Fruit fly (Drosophila melanogaster) whole organism, embryonic: Measurements from ENCODE around the gene bys.

Source experiments
- Ada2b ChIP-seq: fragments of 200-800 bp; sonication (Bioruptor generic); IDR thresholded peaks from 2 replicates; pipeline ENCODE4 v1.3.6; 2022; ENCODE audit warnings: missing biosample characterization, missing genetic modification characterization
- B-H1 ChIP-seq: fragments of 200-800 bp; sonication (Bioruptor generic); IDR thresholded peaks from 3 replicates; pipeline ENCODE4 v1.3.6; 2022; ENCODE audit warnings: missing biosample characterization, missing genetic modification characterization
- Bgb ChIP-seq: fragments of 200-800 bp; sonication (Bioruptor generic); IDR thresholded peaks from 2 replicates; pipeline ENCODE4 v1.3.6; 2022; ENCODE audit warnings: missing biosample characterization, missing genetic modification characterization; ENCODE audit not compliant: partially characterized antibody
- CG10267 ChIP-seq: fragments of 200-800 bp; sonication (Bioruptor generic); optimal IDR thresholded peaks from 2 replicates; lab custom pipeline; 2018; ENCODE audit warnings: missing biosample characterization, mild to moderate bottlenecking, missing genetic modification characterization, moderate library complexity
- CG11085 ChIP-seq: fragments of 200-800 bp; sonication (Bioruptor generic); IDR thresholded peaks from 2 replicates; pipeline ENCODE4 v1.3.6; 2022; ENCODE audit warnings: missing biosample characterization, missing genetic modification characterization
- CG11560 ChIP-seq: fragments of 200-800 bp; sonication (Bioruptor generic); IDR thresholded peaks from 3 replicates; pipeline ENCODE4 v1.3.6; 2022; ENCODE audit warnings: missing biosample characterization, missing genetic modification characterization
- CG11723 ChIP-seq: fragments of 200-800 bp; sonication (Bioruptor generic); optimal IDR thresholded peaks from 2 replicates; lab custom pipeline; 2017; ENCODE audit warnings: missing biosample characterization, mild to moderate bottlenecking, missing genetic modification characterization
- CG12219 ChIP-seq: fragments of 200-800 bp; sonication (Bioruptor generic); optimal IDR thresholded peaks from 3 replicates; lab custom pipeline; 2018; ENCODE audit warnings: missing biosample characterization, mild to moderate bottlenecking, missing genetic modification characterization
- CG13775 ChIP-seq: fragments of 200-800 bp; sonication (Bioruptor generic); optimal IDR thresholded peaks from 3 replicates; lab custom pipeline; 2017; ENCODE audit warnings: missing biosample characterization, mild to moderate bottlenecking, missing genetic modification characterization
- CG14014 ChIP-seq: fragments of 200-800 bp; sonication (Bioruptor generic); IDR thresholded peaks from 2 replicates; pipeline ENCODE4 v1.3.6; 2022; ENCODE audit warnings: missing biosample characterization, missing genetic modification characterization
- CG14050 ChIP-seq: fragments of 200-800 bp; sonication (Bioruptor generic); IDR thresholded peaks from 3 replicates; pipeline ENCODE4 v1.3.6; 2022; ENCODE audit warnings: missing biosample characterization, missing genetic modification characterization
- CG14441 ChIP-seq: fragments of 200-800 bp; sonication (Bioruptor generic); IDR thresholded peaks from 2 replicates; pipeline ENCODE4 v1.3.6; 2022; ENCODE audit warnings: missing biosample characterization, missing genetic modification characterization
- CG14710 ChIP-seq: fragments of 200-800 bp; sonication (Bioruptor generic); optimal IDR thresholded peaks from 3 replicates; lab custom pipeline; 2019; ENCODE audit warnings: missing biosample characterization, mild to moderate bottlenecking, missing genetic modification characterization, moderate library complexity
- CG1602 ChIP-seq: fragments of 200-800 bp; sonication (Bioruptor generic); optimal IDR thresholded peaks from 3 replicates; lab custom pipeline; 2016; ENCODE audit warnings: missing biosample characterization, missing genetic modification characterization
- CG2116 ChIP-seq: fragments of 200-800 bp; sonication (Bioruptor generic); optimal IDR thresholded peaks from 3 replicates; lab custom pipeline; 2018; ENCODE audit warnings: missing biosample characterization, mild to moderate bottlenecking, missing genetic modification characterization
- CG30403 ChIP-seq: fragments of 200-800 bp; sonication (Bioruptor generic); optimal IDR thresholded peaks from 3 replicates; lab custom pipeline; 2016; ENCODE audit warnings: missing biosample characterization, missing genetic modification characterization
- CG31365 ChIP-seq: fragments of 200-800 bp; sonication (Bioruptor generic); optimal IDR thresholded peaks from 2 replicates; lab custom pipeline; 2018; ENCODE audit warnings: missing biosample characterization, mild to moderate bottlenecking, missing genetic modification characterization
- CG31388 ChIP-seq: fragments of 200-800 bp; sonication (Bioruptor generic); optimal IDR thresholded peaks from 2 replicates; lab custom pipeline; 2016; ENCODE audit warnings: missing biosample characterization, missing genetic modification characterization
- CG3995 ChIP-seq: fragments of 200-800 bp; sonication (Bioruptor generic); optimal IDR thresholded peaks from 3 replicates; lab custom pipeline; 2016; ENCODE audit warnings: missing biosample characterization, missing genetic modification characterization
- CG42726 ChIP-seq: fragments of 200-800 bp; sonication (Bioruptor generic); IDR thresholded peaks from 2 replicates; pipeline ENCODE4 v1.3.6; 2022; ENCODE audit warnings: missing biosample characterization, missing genetic modification characterization; ENCODE audit not compliant: partially characterized antibody
- CG5953 ChIP-seq: fragments of 200-800 bp; sonication (Bioruptor generic); IDR thresholded peaks from 2 replicates; pipeline ENCODE4 v1.3.6; 2022; ENCODE audit warnings: missing biosample characterization, missing genetic modification characterization
- CG7963 ChIP-seq: fragments of 200-800 bp; sonication (Bioruptor generic); IDR thresholded peaks from 3 replicates; pipeline ENCODE4 v1.3.6; 2022; ENCODE audit warnings: missing biosample characterization, missing genetic modification characterization; ENCODE audit not compliant: partially characterized antibody
- CG8089 ChIP-seq: fragments of 200-800 bp; sonication (Bioruptor generic); optimal IDR thresholded peaks from 3 replicates; lab custom pipeline; 2016; ENCODE audit warnings: missing biosample characterization, missing genetic modification characterization
- CG8281 ChIP-seq: fragments of 200-800 bp; sonication (Bioruptor generic); optimal IDR thresholded peaks from 2 replicates; lab custom pipeline; 2018; ENCODE audit warnings: missing biosample characterization, mild to moderate bottlenecking, missing genetic modification characterization, moderate library complexity
- CG8359 ChIP-seq: fragments of 200-800 bp; sonication (Bioruptor generic); optimal IDR thresholded peaks from 2 replicates; lab custom pipeline; 2017; ENCODE audit warnings: missing biosample characterization, mild to moderate bottlenecking, missing genetic modification characterization, borderline replicate concordance
- CG9609 ChIP-seq: fragments of 200-800 bp; sonication (Bioruptor generic); optimal IDR thresholded peaks from 3 replicates; lab custom pipeline; 2016; ENCODE audit warnings: missing biosample characterization, missing genetic modification characterization
- D ChIP-seq, 2 experiments: fragments of 200-800 bp in 1 of 2; fragments of >200 bp in 1 of 2; sonication (Bioruptor generic) in 1 of 2; optimal IDR thresholded peaks; 2 replicates in 1 of 2; 3 replicates in 1 of 2; lab custom pipeline; 2017; ENCODE audit warnings: mild to moderate bottlenecking in 1 of 2, missing biosample characterization in 1 of 2, missing genetic modification characterization in 1 of 2, missing genetic modification reagents in 1 of 2
- Dll ChIP-seq: fragments of 200-800 bp; sonication (Bioruptor generic); IDR thresholded peaks from 4 replicates; pipeline ENCODE4 v1.3.6; 2022; ENCODE audit warnings: missing biosample characterization, missing genetic modification characterization; ENCODE audit not compliant: partially characterized antibody
- Gug ChIP-seq: fragments of 200-800 bp; sonication (Bioruptor generic); IDR thresholded peaks from 4 replicates; pipeline ENCODE4 v1.3.6; 2022; ENCODE audit warnings: missing biosample characterization, missing genetic modification characterization
- HmgZ ChIP-seq: fragments of 200-800 bp; sonication (Bioruptor generic); optimal IDR thresholded peaks from 2 replicates; lab custom pipeline; 2018; ENCODE audit warnings: missing biosample characterization, mild to moderate bottlenecking, missing genetic modification characterization
- Hr3 ChIP-seq: fragments of 200-800 bp; sonication (Bioruptor generic); optimal IDR thresholded peaks from 3 replicates; lab custom pipeline; 2016; ENCODE audit warnings: missing biosample characterization, missing genetic modification characterization
- Hr39 ChIP-seq: fragments of >200 bp; optimal IDR thresholded peaks from 2 replicates; lab custom pipeline; 2017
- NC2α ChIP-seq: fragments of 200-800 bp; sonication (Bioruptor generic); optimal IDR thresholded peaks from 2 replicates; lab custom pipeline; 2016; ENCODE audit warnings: missing biosample characterization, missing genetic modification characterization
- Neu2 ChIP-seq: fragments of 200-800 bp; sonication (Bioruptor generic); optimal IDR thresholded peaks from 3 replicates; lab custom pipeline; 2016; ENCODE audit warnings: missing biosample characterization, missing genetic modification characterization, borderline replicate concordance
- Ravus ChIP-seq: fragments of 200-800 bp; sonication (Bioruptor generic); IDR thresholded peaks from 2 replicates; pipeline ENCODE4 v1.3.6; 2022; ENCODE audit warnings: missing biosample characterization, missing genetic modification characterization
- Rfx ChIP-seq: fragments of 200-800 bp; sonication (Bioruptor generic); IDR thresholded peaks from 2 replicates; pipeline ENCODE4 v1.3.6; 2022; ENCODE audit warnings: missing biosample characterization, missing genetic modification characterization
- ara ChIP-seq: fragments of 200-800 bp; sonication (Bioruptor generic); IDR thresholded peaks from 2 replicates; pipeline ENCODE4 v1.3.6; 2022; ENCODE audit warnings: missing biosample characterization, missing genetic modification characterization
- dm ChIP-seq: fragments of 200-800 bp; sonication (Bioruptor generic); optimal IDR thresholded peaks from 3 replicates; lab custom pipeline; 2016; ENCODE audit warnings: missing biosample characterization, missing genetic modification characterization
- esg ChIP-seq: fragments of 200-800 bp; sonication (Bioruptor generic); conservative IDR thresholded peaks from 2 replicates; pipeline ENCODE4 v1.3.6; 2022; ENCODE audit warnings: missing biosample characterization, missing genetic modification characterization
- ham ChIP-seq: fragments of 200-800 bp; sonication (Bioruptor generic); IDR thresholded peaks from 2 replicates; pipeline ENCODE4 v1.3.6; 2022; ENCODE audit warnings: missing biosample characterization, missing genetic modification characterization
- ken ChIP-seq: fragments of 200-800 bp; sonication (Bioruptor generic); IDR thresholded peaks from 3 replicates; pipeline ENCODE4 v1.3.6; 2022; ENCODE audit warnings: missing biosample characterization, missing genetic modification characterization
- nom ChIP-seq: fragments of 200-800 bp; sonication (Bioruptor generic); optimal IDR thresholded peaks from 2 replicates; lab custom pipeline; 2017; ENCODE audit warnings: missing biosample characterization, missing genetic modification characterization, mild to moderate bottlenecking, moderate library complexity, missing genetic modification reagents
- trh ChIP-seq: fragments of 200-800 bp; sonication (Bioruptor generic); optimal IDR thresholded peaks from 2 replicates; lab custom pipeline; 2016; ENCODE audit warnings: missing biosample characterization, missing genetic modification characterization
- unc-4 ChIP-seq: fragments of 200-800 bp; sonication (Bioruptor generic); IDR thresholded peaks from 2 replicates; pipeline ENCODE4 v1.3.6; 2022; ENCODE audit warnings: missing biosample characterization, missing genetic modification characterization; ENCODE audit not compliant: partially characterized antibody
- yki ChIP-seq: fragments of >200 bp; optimal IDR thresholded peaks from 3 replicates; lab custom pipeline; 2018
- zf30C ChIP-seq: fragments of 200-800 bp; sonication (Bioruptor generic); optimal IDR thresholded peaks from 3 replicates; lab custom pipeline; 2018; ENCODE audit warnings: missing biosample characterization, mild to moderate bottlenecking, missing genetic modification characterization

Gene bys

dm6 chrX:7935798-7936572 is 34.3 kb downstream of the bys start, which contains the start of gene Ubr3 (continued):
- TF ChIP-seq dm (GFP tag; lab: Kevin White, UChicago) (peak; percentile 77), CG7963 (peak; percentile 74), Hr3 (GFP tag; lab: Kevin White, UChicago) (no peak), CG14441 (GFP tag; lab: Robert Waterston, UW) (no peak), CG8281 (no peak), CG3995 (GFP tag; lab: Kevin White, UChicago) (no peak), NC2α (no peak), CG11723 (GFP tag; lab: Kevin White, UChicago) (no peak), CG2116 (GFP tag; lab: Kevin White, UChicago) (peak; percentile 94), CG14710 (peak; percentile 52), CG13775 (GFP tag; lab: Kevin White, UChicago) (no peak), CG1602 (no peak), HmgZ (tag; lab: Kevin White, UChicago) (peak; percentile 49), CG31365 (no peak)

- TF ChIP-seq CG14014 (GFP tag; lab: Robert Waterston, UW) (peak; percentile 52; the same call in 1 of the 2 replicates), CG1602 (peak; percentile 73), Ravus (GFP tag; lab: Robert Waterston, UW) (no peak), zf30C (GFP tag; lab: Kevin White, UChicago) (no peak), Ada2b (GFP tag; lab: Robert Waterston, UW) (peak; percentile 41; the same call in 1 of the 2 replicates), CG11560 (tag; lab: Robert Waterston, UW) (peak; percentile 42; the same call in 2 of the 3 replicates), CG3995 (GFP tag; lab: Kevin White, UChicago) (no peak), Gug (peak; percentile 82), Dll (GFP tag; lab: Robert Waterston, UW) (0 out of 4 replicates have a peak, but pooled peaks have one; percentile 30), nom (GFP tag; lab: Kevin White, UChicago) (peak; percentile 40), Neu2 (GFP tag; lab: Kevin White, UChicago) (peak; percentile 11), CG30403 (GFP tag; lab: Kevin White, UChicago) (peak; percentile 86), yki (lab: Kevin White, UChicago) (no peak), trh (GFP tag; lab: Kevin White, UChicago) (peak; percentile 28), CG12219 (GFP tag; lab: Kevin White, UChicago) (peak; percentile 67), ham (no peak), CG5953 (no peak), CG8359 (GFP tag; lab: Kevin White, UChicago) (peak; percentile 48), B-H1 (GFP tag; lab: Robert Waterston, UW) (peak; percentile 54; the same call in 2 of the 3 replicates), CG31388 (GFP tag; lab: Kevin White, UChicago) (peak; percentile 37), ken (peak; percentile 66; the same call in 2 of the 3 replicates), Bgb (GFP tag; lab: Robert Waterston, UW) (no peak; the same call in 1 of the 2 replicates), CG42726 (no peak), esg (peak; percentile 76), CG10267 (tag; lab: Kevin White, UChicago) (peak; percentile 73), ara (GFP tag; lab: Robert Waterston, UW) (peak; percentile 47; the same call in 1 of the 2 replicates), Rfx (GFP tag; lab: Robert Waterston, UW) (peak; percentile 50), unc-4 (no peak), D (optimal IDR thresholded peaks at IDR 0.05; lab: Kevin White, UChicago) (no peak), D (GFP tag; optimal IDR thresholded peaks at IDR 0.05; lab: Kevin White, UChicago) (peak; percentile 93), CG11085 (GFP tag; lab: Robert Waterston, UW) (no peak), Hr39 (lab: Kevin White, UChicago) (no peak), CG9609 (GFP tag; lab: Kevin White, UChicago) (peak; percentile 88), CG8089 (GFP tag; lab: Kevin White, UChicago) (peak; percentile 79), CG14050 (peak; percentile 38; the same call in 1 of the 3 replicates)
Measured at dm6 chrX:7937588-7938481, 36.2 kb downstream of the bys start.
